Fruit fly (Drosophila melanogaster): ENCODE results near the gene Moca-cyp.

dm6 chr3R:28323718-28324350, 16.3 kb upstream of the Moca-cyp start:
- no peak for TF ChIP-seq CG31627 (GFP tag; optimal IDR thresholded peaks at IDR 0.05)
- TF ChIP-seq dac (GFP tag; optimal IDR thresholded peaks at IDR 0.05): no peak
- TF ChIP-seq CG8319 (GFP tag; optimal IDR thresholded peaks at IDR 0.05): no peak
- no peak for TF ChIP-seq CG11762 (GFP tag; optimal IDR thresholded peaks at IDR 0.05; ENCODE audit: insufficient read depth)
- no peak for TF ChIP-seq Sox102F (GFP tag; optimal IDR thresholded peaks at IDR 0.05)
